Fruit fly (Drosophila melanogaster) whole organism, wandering third instar larva: ENCODE data around the gene CG33648.

Experiments
- Abd-B ChIP-seq: fragments of >200 bp; optimal IDR thresholded peaks from 2 replicates; lab custom pipeline; 2017; ENCODE audit warnings: missing biosample characterization, missing genetic modification characterization
- CG32264 ChIP-seq: fragments of 200-800 bp; sonication (Bioruptor generic); optimal IDR thresholded peaks from 2 replicates; lab custom pipeline; 2016; ENCODE audit warnings: missing biosample characterization, missing genetic modification characterization
- CG9705 ChIP-seq: fragments of 200-800 bp; sonication (Bioruptor generic); optimal IDR thresholded peaks from 2 replicates; lab custom pipeline; 2018; ENCODE audit warnings: missing biosample characterization, mild to moderate bottlenecking, missing genetic modification characterization
- CrebA ChIP-seq: fragments of 200-800 bp; sonication (Bioruptor generic); optimal IDR thresholded peaks from 2 replicates; lab custom pipeline; 2016; ENCODE audit warnings: missing biosample characterization, mild to moderate bottlenecking, missing genetic modification characterization, borderline replicate concordance
- Dif ChIP-seq: fragments of 200-275, 200-300 bp; sonication (Bioruptor generic); optimal IDR thresholded peaks from 2 replicates; lab custom pipeline; 2018; ENCODE audit warnings: missing biosample characterization, missing genetic modification characterization; ENCODE audit not compliant: partially characterized antibody
- GATAd ChIP-seq: sonication (Bioruptor generic); optimal IDR thresholded peaks from 2 replicates; lab custom pipeline; 2016; ENCODE audit warnings: missing biosample characterization, missing genetic modification characterization
- HLH106 ChIP-seq: fragments of 200-800 bp; optimal IDR thresholded peaks from 3 replicates; lab custom pipeline; 2019; ENCODE audit warnings: missing biosample characterization, mild to moderate bottlenecking, missing genetic modification characterization, moderate library complexity
- Hnf4 ChIP-seq: fragments of 200-800 bp; sonication (Bioruptor generic); optimal IDR thresholded peaks from 2 replicates; lab custom pipeline; 2016; ENCODE audit warnings: missing biosample characterization, mild to moderate bottlenecking, missing genetic modification characterization
- Hr78 ChIP-seq: fragments of >200 bp; optimal IDR thresholded peaks from 2 replicates; lab custom pipeline; 2017; ENCODE audit warnings: missing biosample characterization, missing genetic modification characterization
- Hr83 ChIP-seq: fragments of 200-300 bp; sonication (Bioruptor generic); optimal IDR thresholded peaks from 2 replicates; lab custom pipeline; 2016; ENCODE audit warnings: missing biosample characterization, mild to moderate bottlenecking, missing genetic modification characterization, moderate library complexity; ENCODE audit not compliant: poor library complexity, severe bottlenecking
- Jra ChIP-seq: sonication (Bioruptor generic); optimal IDR thresholded peaks from 2 replicates; lab custom pipeline; 2016; ENCODE audit warnings: missing biosample characterization, missing genetic modification characterization
- Mio ChIP-seq: sonication (Bioruptor generic); optimal IDR thresholded peaks from 2 replicates; lab custom pipeline; 2016; ENCODE audit warnings: missing biosample characterization, missing genetic modification characterization
- N ChIP-seq: fragments of >200 bp; optimal IDR thresholded peaks from 2 replicates; lab custom pipeline; 2018; ENCODE audit warnings: missing biosample characterization, missing external identifiers, missing genetic modification characterization
- OdsH ChIP-seq: fragments of 200-800 bp; sonication (Bioruptor generic); optimal IDR thresholded peaks from 2 replicates; lab custom pipeline; 2016; ENCODE audit warnings: missing biosample characterization, mild to moderate bottlenecking, missing genetic modification characterization
- Rel ChIP-seq, 2 experiments: fragments of 200-800 bp; sonication (Bioruptor generic) in 1 of 2; optimal IDR thresholded peaks; 2 replicates in 1 of 2; 3 replicates in 1 of 2; lab custom pipeline; 2016 to 2019; ENCODE audit warnings: mild to moderate bottlenecking in 2 of 2, missing biosample characterization in 2 of 2, missing genetic modification characterization in 2 of 2, moderate library complexity in 1 of 2
- Sp1 ChIP-seq: fragments of 200-800 bp; sonication (Bioruptor generic); optimal IDR thresholded peaks from 3 replicates; lab custom pipeline; 2019; ENCODE audit warnings: missing biosample characterization, mild to moderate bottlenecking, missing genetic modification characterization, moderate library complexity
- Vsx2 ChIP-seq: fragments of 200-300, 225-300 bp; sonication (Bioruptor generic); optimal IDR thresholded peaks from 2 replicates; lab custom pipeline; 2018; ENCODE audit warnings: missing biosample characterization, missing genetic modification characterization; ENCODE audit not compliant: partially characterized antibody
- br ChIP-seq: fragments of 200-800 bp; sonication (Bioruptor generic); optimal IDR thresholded peaks from 2 replicates; lab custom pipeline; 2016; ENCODE audit warnings: missing biosample characterization, missing genetic modification characterization
- brk ChIP-seq: fragments of 200-800 bp; sonication (Bioruptor generic); optimal IDR thresholded peaks from 2 replicates; lab custom pipeline; 2016; ENCODE audit warnings: missing biosample characterization, mild to moderate bottlenecking, missing genetic modification characterization
- dl ChIP-seq, 2 experiments: fragments of 175-275, 200-275 bp in 1 of 2; fragments of 200-275 bp in 1 of 2; sonication (Bioruptor generic); optimal IDR thresholded peaks; lab custom pipeline; 2018; ENCODE audit warnings: mild to moderate bottlenecking in 2 of 2, missing biosample characterization in 2 of 2, missing genetic modification characterization in 2 of 2, moderate library complexity in 2 of 2; ENCODE audit not compliant: partially characterized antibody in 2 of 2, insufficient read depth in 1 of 2
- dmrt93B ChIP-seq: fragments of 200-800 bp; sonication (Bioruptor generic); optimal IDR thresholded peaks from 2 replicates; lab custom pipeline; 2018; ENCODE audit warnings: missing biosample characterization, mild to moderate bottlenecking, missing genetic modification characterization
- dsf ChIP-seq: sonication (Bioruptor generic); optimal IDR thresholded peaks from 2 replicates; lab custom pipeline; 2016; ENCODE audit warnings: missing biosample characterization, missing genetic modification characterization, borderline replicate concordance
- ey ChIP-seq: fragments of 200-800 bp; sonication (Bioruptor generic); optimal IDR thresholded peaks from 2 replicates; lab custom pipeline; 2016; ENCODE audit warnings: missing biosample characterization, missing genetic modification characterization
- foxo ChIP-seq, 2 experiments: fragments of 200-800 bp; sonication (Bioruptor generic); optimal IDR thresholded peaks; 2 replicates in 1 of 2; 3 replicates in 1 of 2; lab custom pipeline; 2016 to 2017; ENCODE audit warnings: missing biosample characterization in 2 of 2, missing genetic modification characterization in 2 of 2
- fru ChIP-seq: fragments of 200-800 bp; sonication (Bioruptor generic); optimal IDR thresholded peaks from 3 replicates; lab custom pipeline; 2016; ENCODE audit warnings: missing biosample characterization, mild to moderate bottlenecking, missing genetic modification characterization
- h ChIP-seq: fragments of 200-800 bp; sonication (Bioruptor generic); optimal IDR thresholded peaks from 3 replicates; lab custom pipeline; 2016; ENCODE audit warnings: missing biosample characterization, mild to moderate bottlenecking, missing genetic modification characterization
- jim ChIP-seq: fragments of 175-275, 200-325 bp; sonication (Bioruptor generic); optimal IDR thresholded peaks from 2 replicates; lab custom pipeline; 2016; ENCODE audit warnings: missing biosample characterization, mild to moderate bottlenecking, missing genetic modification characterization
- lola ChIP-seq: fragments of >200 bp; optimal IDR thresholded peaks from 2 replicates; lab custom pipeline; 2017; ENCODE audit warnings: missing biosample characterization, missing genetic modification characterization
- pan ChIP-seq: fragments of >200 bp; optimal IDR thresholded peaks from 2 replicates; lab custom pipeline; 2017
- psq ChIP-seq: fragments of 200-800 bp; sonication (Bioruptor generic); optimal IDR thresholded peaks from 3 replicates; lab custom pipeline; 2017; ENCODE audit warnings: missing biosample characterization, mild to moderate bottlenecking, missing genetic modification characterization, moderate library complexity
- rgr ChIP-seq: fragments of 200-800 bp; sonication (Bioruptor generic); optimal IDR thresholded peaks from 3 replicates; lab custom pipeline; 2016; ENCODE audit warnings: missing biosample characterization, mild to moderate bottlenecking, missing genetic modification characterization
- sage ChIP-seq: fragments of 200-800 bp; sonication (Bioruptor generic); optimal IDR thresholded peaks from 2 replicates; lab custom pipeline; 2016; ENCODE audit warnings: missing biosample characterization, mild to moderate bottlenecking, missing genetic modification characterization
- sv ChIP-seq: fragments of 200-800 bp; sonication (Bioruptor generic); optimal IDR thresholded peaks from 3 replicates; lab custom pipeline; 2016; ENCODE audit warnings: missing biosample characterization, missing genetic modification characterization
- tai ChIP-seq: sonication (Bioruptor generic); optimal IDR thresholded peaks from 2 replicates; lab custom pipeline; 2016; ENCODE audit warnings: missing biosample characterization, missing genetic modification characterization
- usp ChIP-seq: fragments of >200 bp; optimal IDR thresholded peaks from 2 replicates; lab custom pipeline; 2017; ENCODE audit warnings: missing biosample characterization, missing genetic modification characterization
- woc ChIP-seq: sonication (Bioruptor generic); optimal IDR thresholded peaks from 2 replicates; lab custom pipeline; 2016; ENCODE audit warnings: missing biosample characterization, mild to moderate bottlenecking, missing genetic modification characterization

Gene CG33648

dm6 chr2L:14549009-14549408, 24.9 kb downstream of the CG33648 start, which contains the start of gene CG4218:
CG4218 (minus strand) TSS chr2L:14549109.
- TF ChIP-seq CrebA (GFP tag; lab: Kevin White, UChicago) = no peak
- no peak for TF ChIP-seq Jra (GFP tag; lab: Kevin White, UChicago)
- no peak for TF ChIP-seq Hr83
- no peak for TF ChIP-seq Abd-B (GFP tag; lab: Kevin White, UChicago)
- TF ChIP-seq CG32264 (GFP tag; lab: Kevin White, UChicago) = no peak
- TF ChIP-seq sage (GFP tag; lab: Kevin White, UChicago) = no peak
- TF ChIP-seq dsf (GFP tag; lab: Kevin White, UChicago) = no peak
- no peak for TF ChIP-seq OdsH
- no peak for TF ChIP-seq fru (GFP tag; lab: Kevin White, UChicago)
- no peak for TF ChIP-seq rgr (GFP tag; lab: Kevin White, UChicago)
- TF ChIP-seq Dif (GFP tag; lab: Kevin White, UChicago) = no peak
- TF ChIP-seq, all 38 proteins: peak for 0

dm6 chr2L:14550653-14551352, 26.7 kb downstream of the CG33648 start:
- TF ChIP-seq dl (GFP tag; optimal IDR thresholded peaks at IDR 0.05; lab: Kevin White, UChicago; ENCODE audit: insufficient read depth in 1 of 2, partially characterized antibody in 2 of 2) = no peak
- no peak for TF ChIP-seq CrebA (GFP tag; lab: Kevin White, UChicago)
- TF ChIP-seq jim (GFP tag; lab: Kevin White, UChicago) = no peak
- no peak for TF ChIP-seq Abd-B (GFP tag; lab: Kevin White, UChicago)
- TF ChIP-seq CG32264 (GFP tag; lab: Kevin White, UChicago) = no peak
- TF ChIP-seq fru (GFP tag; lab: Kevin White, UChicago) = no peak
- TF ChIP-seq usp = no peak
- no peak for TF ChIP-seq OdsH
- no peak for TF ChIP-seq Hr83
- no peak for TF ChIP-seq pan (lab: Kevin White, UChicago)
- no peak for TF ChIP-seq sv (GFP tag; lab: Kevin White, UChicago)
- TF ChIP-seq lola = no peak

dm6 chr2L:14552141-14552748, 28.1 kb downstream of the CG33648 start:
- peak; percentile 93 for TF ChIP-seq Sp1 (GFP tag; lab: Kevin White, UChicago)
- no peak for TF ChIP-seq usp
- peak; percentile 29 for TF ChIP-seq GATAd (GFP tag; lab: Kevin White, UChicago)
- TF ChIP-seq h (GFP tag; lab: Kevin White, UChicago) = peak; percentile 95
- no peak for TF ChIP-seq Abd-B (GFP tag; lab: Kevin White, UChicago)
- peak; percentile 90 for TF ChIP-seq woc (GFP tag; lab: Kevin White, UChicago)
- peak; percentile 94 for TF ChIP-seq HLH106 (tag; lab: Kevin White, UChicago)
- TF ChIP-seq Jra (GFP tag; lab: Kevin White, UChicago) = peak; percentile 88
- TF ChIP-seq ey = peak; percentile 93
- TF ChIP-seq Hr83 = no peak
- TF ChIP-seq rgr (GFP tag; lab: Kevin White, UChicago) = peak; percentile 93
- no peak for TF ChIP-seq pan (lab: Kevin White, UChicago)
- TF ChIP-seq fru (GFP tag; lab: Kevin White, UChicago) = peak; percentile 95
- TF ChIP-seq N = no peak
- TF ChIP-seq Rel (GFP tag; optimal IDR thresholded peaks at IDR 0.05; lab: Kevin White, UChicago) = peak; percentile 90
- TF ChIP-seq Rel (tag; optimal IDR thresholded peaks at IDR 0.05; lab: Kevin White, UChicago) = peak; percentile 60
- TF ChIP-seq psq (GFP tag; lab: Kevin White, UChicago) = peak; percentile 86
- peak; percentile 22 for TF ChIP-seq sv (GFP tag; lab: Kevin White, UChicago)
- TF ChIP-seq CrebA (GFP tag; lab: Kevin White, UChicago) = peak; percentile 42
- peak; percentile 94 for TF ChIP-seq Hnf4 (GFP tag; lab: Kevin White, UChicago)
- TF ChIP-seq foxo (GFP tag; optimal IDR thresholded peaks at IDR 0.05; lab: Kevin White, UChicago) = peak; percentile 27 to 86
- TF ChIP-seq dmrt93B (GFP tag; lab: Kevin White, UChicago) = peak; percentile 84
- peak; percentile 91 for TF ChIP-seq CG32264 (GFP tag; lab: Kevin White, UChicago)
- TF ChIP-seq br (GFP tag; lab: Kevin White, UChicago) = peak; percentile 94
- TF ChIP-seq CG9705 (GFP tag; lab: Kevin White, UChicago) = peak; percentile 88
- peak; percentile 86 for TF ChIP-seq tai (GFP tag; lab: Kevin White, UChicago)
- peak; percentile 89 for TF ChIP-seq brk (GFP tag; lab: Kevin White, UChicago)
- peak; percentile 65 for TF ChIP-seq Mio (GFP tag; lab: Kevin White, UChicago)
- TF ChIP-seq sage (GFP tag; lab: Kevin White, UChicago) = peak; percentile 92
- TF ChIP-seq OdsH = peak; percentile 92
- no peak for TF ChIP-seq Dif (GFP tag; lab: Kevin White, UChicago)
- no peak for TF ChIP-seq Vsx2
- peak; percentile 69 for TF ChIP-seq dsf (GFP tag; lab: Kevin White, UChicago)
- no peak for TF ChIP-seq Hr78 (GFP tag; lab: Kevin White, UChicago)
- TF ChIP-seq, all 38 proteins: peak for 25
